Worm (Caenorhabditis elegans): ENCODE data around the gene fbxb-35.

ce11 chrII:2083726-2084179, 32.3 kb downstream of the fbxb-35 start, which contains the start of the genes T16A1.5 and fbxc-49:
- TF ChIP-seq nhr-28 (tag; optimal IDR thresholded peaks at IDR 0.05) (no peak), fos-1 (tag; optimal IDR thresholded peaks at IDR 0.05) (no peak), ztf-4 (tag; optimal IDR thresholded peaks at IDR 0.05) (no peak), ceh-82 (tag; optimal IDR thresholded peaks at IDR 0.05) (no peak), tbx-2 (tag; optimal IDR thresholded peaks at IDR 0.05) (no peak), ces-1 (GFP tag; optimal IDR thresholded peaks at IDR 0.05) (no peak), blmp-1 (tag; optimal IDR thresholded peaks at IDR 0.05) (no peak), elt-2 (tag; optimal IDR thresholded peaks at IDR 0.05) (no peak), snpc-4 (tag; optimal IDR thresholded peaks at IDR 0.05) (no peak)

All from whole organism, L1 larva.